Worm (Caenorhabditis elegans): Measurements from ENCODE around the gene znf-622.

DNA sequence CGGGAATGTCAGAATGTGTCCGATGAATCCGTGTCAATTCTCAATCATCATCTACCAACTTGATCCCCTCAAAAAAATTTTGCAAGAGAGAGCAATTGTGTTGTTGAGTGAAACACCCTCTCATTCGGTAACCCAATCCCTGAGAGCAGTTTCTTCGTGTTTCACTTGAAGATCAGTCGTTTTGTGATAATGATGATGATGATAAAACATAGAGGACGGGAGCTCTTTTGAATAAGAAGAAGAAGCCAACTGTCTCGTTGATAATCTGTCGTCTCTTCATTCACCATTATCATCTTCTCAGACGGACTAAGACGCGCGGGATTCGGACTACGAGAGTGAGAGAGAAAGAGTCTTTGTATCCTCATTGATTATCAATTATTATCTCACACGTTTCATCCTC lies 23.7 kb downstream of the znf-622 start:
- TF ChIP-seq blmp-1 (tag; optimal IDR thresholded peaks at IDR 0.05; ENCODE audit: insufficient read depth) (no peak), alr-1 (tag; optimal IDR thresholded peaks at IDR 0.05) (no peak), lin-39 (tag; optimal IDR thresholded peaks at IDR 0.05) (peak; percentile 13), ztf-1 (GFP tag; conservative IDR thresholded peaks at IDR 0.05) (no peak), ama-1 (optimal IDR thresholded peaks at IDR 0.05) (no peak), egl-27 (tag; optimal IDR thresholded peaks at IDR 0.05) (no peak), ZK546.5 (tag; optimal IDR thresholded peaks at IDR 0.05) (no peak), unc-62 (GFP tag; optimal IDR thresholded peaks at IDR 0.05) (no peak), skn-1 (tag; optimal IDR thresholded peaks at IDR 0.05) (no peak), nhr-237 (tag; optimal IDR thresholded peaks at IDR 0.05) (no peak), nhr-6 (tag; optimal IDR thresholded peaks at IDR 0.05) (no peak), lin-13 (GFP tag; optimal IDR thresholded peaks at IDR 0.05) (peak; percentile 3), mab-5 (tag; optimal IDR thresholded peaks at IDR 0.05) (peak; percentile 37)

All from whole organism, L2 larva.